Worm (Caenorhabditis elegans): ENCODE measurements around the gene C18A11.4.

The C18A11.4 gene

DNA sequence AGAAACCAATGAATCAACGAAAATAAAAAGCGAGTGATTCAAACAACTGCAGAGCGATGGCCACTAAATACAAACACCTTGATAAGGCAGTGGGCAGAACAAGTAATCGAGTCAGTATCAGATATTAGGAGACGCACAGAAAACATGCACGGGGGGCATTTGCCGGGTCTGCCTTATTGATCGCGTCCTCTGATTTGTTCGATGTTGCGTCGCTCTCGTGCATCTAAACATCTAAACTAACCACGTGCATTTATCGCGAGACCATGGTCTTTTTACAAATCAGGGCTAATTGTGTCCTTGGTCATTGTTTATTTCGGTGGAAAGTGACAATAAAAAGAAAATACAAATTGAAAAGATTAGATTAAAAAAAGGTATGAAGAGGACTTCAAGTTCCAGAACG is 38.6 kb downstream of the C18A11.4 start, which contains the start of gene K07E3.4:
Gene K07E3.4, minus strand, starts transcription at position 100 of the 400 bp plus-strand sequence.
- TF ChIP-seq elt-2 (tag; optimal IDR thresholded peaks at IDR 0.05) (peak; percentile 22), ceh-18 (tag; optimal IDR thresholded peaks at IDR 0.05) (no peak), K02D7.2 (tag; optimal IDR thresholded peaks at IDR 0.05) (no peak), hlh-30 (tag; optimal IDR thresholded peaks at IDR 0.05; ENCODE audit: insufficient read depth) (peak; percentile 13), sox-4 (tag; optimal IDR thresholded peaks at IDR 0.05) (no peak)

DNA sequence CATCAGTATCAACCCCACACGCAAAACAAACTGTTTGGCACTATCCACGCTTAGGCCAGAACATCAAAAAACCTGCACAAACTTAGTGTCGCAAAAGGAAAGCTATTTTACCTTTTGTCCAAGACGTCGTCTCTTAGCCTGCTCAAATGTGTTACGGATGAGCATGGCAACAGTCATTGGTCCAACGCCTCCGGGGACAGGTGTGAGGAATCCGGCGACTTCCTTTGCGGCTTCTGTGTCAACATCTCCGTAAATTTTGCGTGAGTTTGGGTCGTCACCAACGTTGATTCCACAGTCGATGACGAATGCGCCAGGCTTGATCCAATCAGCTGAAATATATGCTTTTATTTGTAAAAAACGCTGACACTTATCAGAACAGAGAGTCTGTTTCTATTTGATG is 39.4 kb downstream of the C18A11.4 start:
- TF ChIP-seq che-1 (tag; optimal IDR thresholded peaks at IDR 0.05) (no peak), ceh-2 (tag; optimal IDR thresholded peaks at IDR 0.05) (no peak), ceh-14 (tag; optimal IDR thresholded peaks at IDR 0.05) (no peak), ahr-1 (tag; optimal IDR thresholded peaks at IDR 0.05) (no peak), unc-86 (tag; optimal IDR thresholded peaks at IDR 0.05) (no peak), pax-1 (tag; optimal IDR thresholded peaks at IDR 0.05) (no peak)

DNA sequence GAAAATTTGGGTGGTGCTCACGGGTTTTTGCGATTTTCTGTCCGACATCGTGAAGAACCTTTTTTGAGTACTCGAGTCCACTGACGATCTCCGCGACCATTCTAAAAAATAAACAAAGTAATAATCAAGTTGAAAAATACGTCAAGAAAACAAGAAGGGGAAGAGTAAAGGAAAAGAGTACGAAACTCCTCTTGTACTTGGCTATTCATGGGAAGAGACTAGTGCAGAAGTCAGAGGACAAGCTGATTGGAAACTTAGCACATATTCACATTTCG is 41.1 kb downstream of the C18A11.4 start, which contains the start of gene dao-3:
Gene dao-3, minus strand, starts transcription at position 101 of the 275 bp plus-strand sequence.
- TF ChIP-seq sox-4 (tag; optimal IDR thresholded peaks at IDR 0.05), result no peak
- no peak for TF ChIP-seq ceh-24 (tag; optimal IDR thresholded peaks at IDR 0.05)
- no peak for TF ChIP-seq Y22D7AL.16 (tag; optimal IDR thresholded peaks at IDR 0.05)
- TF ChIP-seq ceh-34 (tag; optimal IDR thresholded peaks at IDR 0.05), result no peak
- no peak for TF ChIP-seq ref-2 (tag; optimal IDR thresholded peaks at IDR 0.05)
- TF ChIP-seq ceh-30 (tag; optimal IDR thresholded peaks at IDR 0.05), result no peak
- no peak for TF ChIP-seq zip-5 (tag; optimal IDR thresholded peaks at IDR 0.05)
- TF ChIP-seq gmeb-2 (tag; optimal IDR thresholded peaks at IDR 0.05), result no peak
- no peak for TF ChIP-seq elt-4 (tag; optimal IDR thresholded peaks at IDR 0.05)
- no peak for TF ChIP-seq madf-2 (tag; optimal IDR thresholded peaks at IDR 0.05)
- TF ChIP-seq fkh-10 (GFP tag; optimal IDR thresholded peaks at IDR 0.05), result no peak
- TF ChIP-seq che-1 (tag; optimal IDR thresholded peaks at IDR 0.05), result no peak
- TF ChIP-seq unc-86 (tag; optimal IDR thresholded peaks at IDR 0.05), result no peak
- TF ChIP-seq ama-1 (optimal IDR thresholded peaks at IDR 0.05), result no peak

DNA sequence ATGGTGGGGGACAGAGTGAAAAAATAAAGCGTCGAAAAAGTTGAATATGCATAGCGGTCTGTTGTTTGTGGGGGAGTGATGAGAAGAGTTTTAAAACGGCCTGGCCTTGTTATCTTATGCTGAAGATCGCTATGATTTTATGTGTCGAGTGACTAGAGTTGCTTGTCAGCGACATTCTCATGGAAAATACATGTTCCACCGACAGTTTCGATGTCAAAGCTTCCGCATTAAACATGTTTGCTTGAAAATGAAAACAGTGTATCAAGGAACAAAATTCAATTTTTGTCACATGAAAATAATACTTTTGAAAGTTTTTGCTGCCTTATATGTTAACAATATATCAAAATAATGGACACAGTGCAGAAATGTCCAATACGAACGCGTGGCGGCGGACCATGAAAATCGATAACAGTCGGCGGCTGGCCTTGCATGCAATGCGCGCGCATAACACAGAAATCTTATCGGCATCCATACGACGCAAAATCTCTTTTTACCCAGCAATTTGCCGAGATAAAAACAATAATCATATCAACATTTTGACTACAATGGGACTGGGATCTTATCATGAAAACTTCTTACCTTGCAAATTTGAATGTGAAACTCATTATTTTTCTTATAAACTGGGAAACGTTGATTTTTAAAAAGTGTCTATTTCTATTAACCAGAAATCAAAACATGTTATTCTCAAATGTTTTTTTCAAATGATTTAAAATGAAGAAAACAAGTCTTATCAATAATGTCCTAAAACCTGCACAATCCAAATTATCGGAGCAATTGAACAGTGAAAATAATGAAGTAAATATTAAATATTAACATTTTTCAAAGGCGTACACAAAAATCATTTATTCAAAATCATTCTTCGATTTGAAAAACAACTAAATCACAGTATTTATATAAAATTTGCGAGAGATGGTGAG is 41.7 kb downstream of the C18A11.4 start:
- TF ChIP-seq elt-2 (tag; optimal IDR thresholded peaks at IDR 0.05) (peak; percentile 86), pqm-1 (tag; optimal IDR thresholded peaks at IDR 0.05) (no peak), tbx-7 (tag; optimal IDR thresholded peaks at IDR 0.05) (no peak), ceh-48 (tag; optimal IDR thresholded peaks at IDR 0.05) (peak; percentile 2), nfya-1 (tag; optimal IDR thresholded peaks at IDR 0.05) (no peak)

DNA sequence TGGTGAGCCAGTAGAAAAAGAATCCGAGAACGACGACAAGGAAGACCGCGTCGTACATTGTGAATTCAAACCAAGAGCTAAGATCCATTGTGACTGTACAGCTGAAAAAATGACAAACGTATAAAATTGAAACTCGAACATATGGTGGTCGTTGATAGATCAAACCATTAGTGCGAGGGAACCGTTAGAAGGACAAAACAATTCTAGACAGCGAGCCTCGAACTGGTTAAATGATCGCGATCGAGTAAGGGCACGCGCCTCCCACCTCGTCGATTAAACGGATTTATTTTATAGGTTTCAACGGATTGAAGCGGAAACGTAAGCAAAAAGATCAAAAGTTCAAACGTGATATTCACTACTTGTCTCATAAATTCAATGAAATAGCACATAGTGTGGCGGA is 43.2 kb downstream of the C18A11.4 start, which contains the start of gene vem-1:
Gene vem-1, minus strand, starts transcription at position 101 of the 400 bp plus-strand sequence.
- no peak for TF ChIP-seq npax-4 (tag; optimal IDR thresholded peaks at IDR 0.05)
- no peak for TF ChIP-seq F13H6.1 (tag; optimal IDR thresholded peaks at IDR 0.05)
- no peak for TF ChIP-seq ceh-2 (tag; optimal IDR thresholded peaks at IDR 0.05)
- TF ChIP-seq fax-1 (tag; optimal IDR thresholded peaks at IDR 0.05), result no peak
- no peak for TF ChIP-seq ref-2 (tag; optimal IDR thresholded peaks at IDR 0.05)
- TF ChIP-seq ceh-14 (tag; optimal IDR thresholded peaks at IDR 0.05), result no peak
- TF ChIP-seq ceh-48 (tag; optimal IDR thresholded peaks at IDR 0.05), result no peak
- no peak for TF ChIP-seq che-1 (tag; optimal IDR thresholded peaks at IDR 0.05)
- no peak for TF ChIP-seq hlh-13 (GFP tag; optimal IDR thresholded peaks at IDR 0.05)
- no peak for TF ChIP-seq eyg-1 (tag; optimal IDR thresholded peaks at IDR 0.05)
- no peak for TF ChIP-seq fkh-6 (tag; optimal IDR thresholded peaks at IDR 0.05)
- no peak for TF ChIP-seq ceh-34 (tag; optimal IDR thresholded peaks at IDR 0.05)
- no peak for TF ChIP-seq pha-4 (tag; optimal IDR thresholded peaks at IDR 0.05)
